Worm (Caenorhabditis elegans): ENCODE measurements around the gene F25E5.5.

- no peak for TF ChIP-seq cog-1 (tag; optimal IDR thresholded peaks at IDR 0.05)
- no peak for TF ChIP-seq flt-1 (GFP tag; IDR thresholded peaks at IDR 0.05)
- no peak for TF ChIP-seq klf-2 (GFP tag; conservative IDR thresholded peaks at IDR 0.05)
- TF ChIP-seq T22C8.4 (GFP tag; IDR thresholded peaks at IDR 0.05), result no peak
- TF ChIP-seq ref-1 (GFP tag; conservative IDR thresholded peaks at IDR 0.05), result no peak
These were observed 45.9 kb downstream of the F25E5.5 start, which contains the start of gene srbc-10 for ce11 chrV:7492924-7493323.

Measured in whole organism, midembryonic.